Fruit fly (Drosophila melanogaster) Kc167 (cell line): Measurements from ENCODE around the gene CG32102.

Experiments used
- Myc ChIP-seq: fragments of >200 bp; optimal IDR thresholded peaks from 2 replicates; lab custom pipeline; 2017; ENCODE audit warnings: missing external identifiers
- Sin3A ChIP-seq: fragments of >200 bp; optimal IDR thresholded peaks from 2 replicates; lab custom pipeline; 2018; ENCODE audit warnings: missing external identifiers
- h ChIP-seq: fragments of >200 bp; optimal IDR thresholded peaks from 3 replicates; lab custom pipeline; 2018; ENCODE audit warnings: missing external identifiers
- insv ChIP-seq: fragments of >200 bp; optimal IDR thresholded peaks from 3 replicates; lab custom pipeline; 2018; ENCODE audit warnings: missing external identifiers
- psq ChIP-seq: fragments of >200 bp; optimal IDR thresholded peaks from 2 replicates; lab custom pipeline; 2017; ENCODE audit warnings: missing external identifiers
- ttk ChIP-seq: sonication (Bioruptor generic); optimal IDR thresholded peaks from 2 replicates; lab custom pipeline; 2017; ENCODE audit warnings: missing external identifiers

Gene CG32102

dm6 chr3L:12469684-12470083, at the start of gene CG32102:
Gene CG32102, minus strand, starts transcription at chr3L:12469784.
- TF ChIP-seq psq (lab: Kevin White, UChicago), result no peak
- no peak for TF ChIP-seq ttk
- TF ChIP-seq Myc, result no peak
- no peak for TF ChIP-seq Sin3A (lab: Kevin White, UChicago)
- TF ChIP-seq h (lab: Kevin White, UChicago), result no peak
- no peak for TF ChIP-seq insv (lab: Kevin White, UChicago)

dm6 chr3L:12519315-12519714, 49.7 kb upstream of the CG32102 start:
- no peak for TF ChIP-seq insv (lab: Kevin White, UChicago)
- TF ChIP-seq Myc, result no peak
- TF ChIP-seq psq (lab: Kevin White, UChicago), result no peak
- TF ChIP-seq Sin3A (lab: Kevin White, UChicago), result no peak
- no peak for TF ChIP-seq h (lab: Kevin White, UChicago)
- TF ChIP-seq ttk, result no peak

dm6 chr3L:12517443-12518209, 48.0 kb upstream of the CG32102 start:
- no peak for TF ChIP-seq Sin3A (lab: Kevin White, UChicago)
- no peak for TF ChIP-seq h (lab: Kevin White, UChicago)
- no peak for TF ChIP-seq psq (lab: Kevin White, UChicago)
- no peak for TF ChIP-seq ttk
- no peak for TF ChIP-seq insv (lab: Kevin White, UChicago)
- TF ChIP-seq Myc, result no peak

dm6 chr3L:12515691-12516455, 46.3 kb upstream of the CG32102 start:
- TF ChIP-seq Myc (no peak), h (lab: Kevin White, UChicago) (no peak), psq (lab: Kevin White, UChicago) (no peak), ttk (no peak), Sin3A (lab: Kevin White, UChicago) (no peak), insv (lab: Kevin White, UChicago) (no peak)

dm6 chr3L:12514762-12515215, 45.2 kb upstream of the CG32102 start, which contains the start of the genes sti and tral:
Gene sti, minus strand, starts transcription at chr3L:12514815.
Gene tral, plus strand, starts transcription at chr3L:12515059.
- TF ChIP-seq Sin3A (lab: Kevin White, UChicago) (no peak), insv (lab: Kevin White, UChicago) (no peak), ttk (no peak), Myc (no peak), h (lab: Kevin White, UChicago) (no peak), psq (lab: Kevin White, UChicago) (no peak)

dm6 chr3L:12507571-12507970, 38.0 kb upstream of the CG32102 start, which contains the start of gene CG10654:
Gene CG10654, minus strand, starts transcription at chr3L:12507840.
- TF ChIP-seq Myc (no peak), Sin3A (lab: Kevin White, UChicago) (no peak), ttk (no peak), h (lab: Kevin White, UChicago) (no peak), insv (lab: Kevin White, UChicago) (no peak), psq (lab: Kevin White, UChicago) (no peak)

dm6 chr3L:12506963-12507552, 37.5 kb upstream of the CG32102 start:
- no peak for TF ChIP-seq ttk
- no peak for TF ChIP-seq psq (lab: Kevin White, UChicago)
- no peak for TF ChIP-seq Sin3A (lab: Kevin White, UChicago)
- no peak for TF ChIP-seq Myc
- TF ChIP-seq h (lab: Kevin White, UChicago), result no peak
- no peak for TF ChIP-seq insv (lab: Kevin White, UChicago)

- TF ChIP-seq h (lab: Kevin White, UChicago) (no peak), psq (lab: Kevin White, UChicago) (no peak), insv (lab: Kevin White, UChicago) (no peak), Sin3A (lab: Kevin White, UChicago) (no peak), ttk (no peak), Myc (no peak)
Observed at dm6 chr3L:12505990-12506389, 36.4 kb upstream of the CG32102 start.

- TF ChIP-seq psq (lab: Kevin White, UChicago), result no peak
- TF ChIP-seq insv (lab: Kevin White, UChicago), result no peak
- TF ChIP-seq h (lab: Kevin White, UChicago), result no peak
- no peak for TF ChIP-seq Sin3A (lab: Kevin White, UChicago)
- no peak for TF ChIP-seq ttk
- no peak for TF ChIP-seq Myc
Observed at dm6 chr3L:12503865-12504650, 34.5 kb upstream of the CG32102 start, which contains the start of the genes CG10646 and vih. Gene CG10646, minus strand, starts transcription at chr3L:12503894. Gene vih, plus strand, starts transcription at chr3L:12504292.

dm6 chr3L:12501249-12501648, 31.7 kb upstream of the CG32102 start, which contains the start of the genes CG10638 and CG10681:
Gene CG10638, minus strand, starts transcription at chr3L:12501311.
Gene CG10681, plus strand, starts transcription at chr3L:12501513.
- TF ChIP-seq psq (lab: Kevin White, UChicago), result no peak
- no peak for TF ChIP-seq insv (lab: Kevin White, UChicago)
- no peak for TF ChIP-seq Sin3A (lab: Kevin White, UChicago)
- no peak for TF ChIP-seq Myc
- TF ChIP-seq h (lab: Kevin White, UChicago), result no peak
- no peak for TF ChIP-seq ttk
